Worm (Caenorhabditis elegans) whole organism, mixed stage, embryonic: ENCODE data around the gene C25F9.14.

Source experiments
- M03D4.4 ChIP-seq: sonication (generic microtip); optimal IDR thresholded peaks from 2 replicates; lab custom pipeline; 2017; ENCODE audit warnings: mild to moderate bottlenecking, missing genetic modification characterization, missing compliant biosample characterization
- bed-3 ChIP-seq: fragments of 200-800 bp; sonication (Bioruptor generic); optimal IDR thresholded peaks from 3 replicates; lab custom pipeline; 2018; ENCODE audit warnings: mild to moderate bottlenecking, missing genetic modification characterization, moderate library complexity, missing compliant biosample characterization
- blmp-1 ChIP-seq: fragments of 150-350 bp; optimal IDR thresholded peaks from 2 replicates; lab custom pipeline; 2014; ENCODE audit warnings: missing biosample characterization, missing genetic modification characterization
- ceh-39 ChIP-seq: fragments of 150-350 bp; optimal IDR thresholded peaks from 2 replicates; lab custom pipeline; 2014; ENCODE audit warnings: missing biosample characterization, missing genetic modification characterization
- ceh-43 ChIP-seq: fragments of 200-800 bp; sonication (Bioruptor generic); optimal IDR thresholded peaks from 2 replicates; lab custom pipeline; 2018; ENCODE audit warnings: mild to moderate bottlenecking, missing genetic modification characterization, moderate library complexity, missing compliant biosample characterization
- ceh-83 ChIP-seq: fragments of 200-800 bp; sonication (Bioruptor generic); optimal IDR thresholded peaks from 2 replicates; lab custom pipeline; 2018; ENCODE audit warnings: mild to moderate bottlenecking, missing genetic modification characterization, missing compliant biosample characterization
- ces-1 ChIP-seq: fragments of 150-350 bp; optimal IDR thresholded peaks from 2 replicates; lab custom pipeline; 2014; ENCODE audit warnings: missing biosample characterization, missing genetic modification reagents, missing genetic modification characterization
- cnd-1 ChIP-seq: fragments of 200-800 bp; sonication (Bioruptor generic); optimal IDR thresholded peaks from 2 replicates; lab custom pipeline; 2018; ENCODE audit warnings: mild to moderate bottlenecking, missing genetic modification characterization, missing compliant biosample characterization
- drap-1 ChIP-seq: fragments of 200-800 bp; sonication (Bioruptor generic); optimal IDR thresholded peaks from 3 replicates; lab custom pipeline; 2018; ENCODE audit warnings: mild to moderate bottlenecking, missing genetic modification characterization, missing compliant biosample characterization
- elt-1 ChIP-seq: sonication (generic microtip); optimal IDR thresholded peaks from 2 replicates; lab custom pipeline; 2017; ENCODE audit warnings: missing genetic modification characterization, mild to moderate bottlenecking, missing compliant biosample characterization, antibody characterized with exemption, moderate library complexity, borderline replicate concordance; ENCODE audit not compliant: insufficient read depth
- flh-1 ChIP-seq: fragments of 200-800 bp; sonication (Bioruptor generic); optimal IDR thresholded peaks from 2 replicates; lab custom pipeline; 2018; ENCODE audit warnings: mild to moderate bottlenecking, missing genetic modification characterization, moderate library complexity, missing compliant biosample characterization
- ham-2 ChIP-seq: fragments of 200-800 bp; sonication (Bioruptor generic); optimal IDR thresholded peaks from 2 replicates; lab custom pipeline; 2018; ENCODE audit warnings: mild to moderate bottlenecking, missing genetic modification characterization, missing compliant biosample characterization
- hlh-1 ChIP-seq: fragments of 150-350 bp; optimal IDR thresholded peaks from 2 replicates; lab custom pipeline; 2014; ENCODE audit warnings: missing biosample characterization, missing genetic modification reagents, missing genetic modification characterization
- lin-13 ChIP-seq: fragments of 150-350 bp; optimal IDR thresholded peaks from 2 replicates; lab custom pipeline; 2014; ENCODE audit warnings: missing biosample characterization, missing genetic modification characterization
- lin-32 ChIP-seq: fragments of 200-800 bp; sonication (Bioruptor generic); optimal IDR thresholded peaks from 2 replicates; lab custom pipeline; 2018; ENCODE audit warnings: mild to moderate bottlenecking, missing genetic modification characterization, missing compliant biosample characterization
- lsy-2 ChIP-seq: fragments of 150-350 bp; optimal IDR thresholded peaks from 2 replicates; lab custom pipeline; 2014; ENCODE audit warnings: missing biosample characterization, missing genetic modification characterization
- mab-5 ChIP-seq: fragments of 150-350 bp; optimal IDR thresholded peaks from 2 replicates; lab custom pipeline; 2014; ENCODE audit warnings: missing biosample characterization, missing genetic modification characterization
- mep-1 ChIP-seq: fragments of 150-350 bp; optimal IDR thresholded peaks from 2 replicates; lab custom pipeline; 2017; ENCODE audit warnings: missing biosample characterization, missing genetic modification reagents, missing genetic modification characterization, inconsistent platforms
- nhr-12 ChIP-seq: fragments of 150-350 bp; optimal IDR thresholded peaks from 2 replicates; lab custom pipeline; 2014; ENCODE audit warnings: missing biosample characterization, missing genetic modification characterization
- nhr-237 ChIP-seq: fragments of 150-350 bp; optimal IDR thresholded peaks from 2 replicates; lab custom pipeline; 2014; ENCODE audit warnings: missing biosample characterization, missing genetic modification characterization
- nhr-76 ChIP-seq: sonication (generic microtip); optimal IDR thresholded peaks from 2 replicates; lab custom pipeline; 2017; ENCODE audit warnings: missing biosample characterization, missing genetic modification characterization
- pha-4 ChIP-seq: fragments of 150-350 bp; optimal IDR thresholded peaks from 2 replicates; lab custom pipeline; 2018; ENCODE audit warnings: missing biosample characterization, missing genetic modification reagents, missing genetic modification characterization
- sem-2 ChIP-seq: fragments of 200-800 bp; sonication (Bioruptor generic); optimal IDR thresholded peaks from 2 replicates; lab custom pipeline; 2018; ENCODE audit warnings: mild to moderate bottlenecking, missing genetic modification characterization, missing compliant biosample characterization
- snpc-4 ChIP-seq: fragments of 150-350 bp; optimal IDR thresholded peaks from 2 replicates; lab custom pipeline; 2014; ENCODE audit warnings: missing biosample characterization, missing genetic modification characterization
- sptf-1 ChIP-seq: sonication (generic microtip); optimal IDR thresholded peaks from 2 replicates; lab custom pipeline; 2017; ENCODE audit warnings: mild to moderate bottlenecking, missing genetic modification characterization, moderate library complexity, missing compliant biosample characterization
- tbx-8 ChIP-seq: fragments of 200-800 bp; sonication (Bioruptor generic); optimal IDR thresholded peaks from 2 replicates; lab custom pipeline; 2018; ENCODE audit warnings: mild to moderate bottlenecking, missing genetic modification characterization, moderate library complexity, missing compliant biosample characterization
- unc-120 ChIP-seq: sonication (generic microtip); optimal IDR thresholded peaks from 2 replicates; lab custom pipeline; 2017; ENCODE audit warnings: missing genetic modification characterization, missing compliant biosample characterization; ENCODE audit not compliant: poor library complexity, severe bottlenecking
- unc-39 ChIP-seq: fragments of 150-350 bp; optimal IDR thresholded peaks from 2 replicates; lab custom pipeline; 2014; ENCODE audit warnings: missing biosample characterization, missing genetic modification characterization
- unc-62 ChIP-seq: fragments of 150-350 bp; optimal IDR thresholded peaks from 2 replicates; lab custom pipeline; 2014; ENCODE audit warnings: missing biosample characterization, missing genetic modification reagents, missing genetic modification characterization
- zip-8 ChIP-seq: fragments of 150-350 bp; optimal IDR thresholded peaks from 2 replicates; lab custom pipeline; 2014; ENCODE audit warnings: missing biosample characterization, missing genetic modification characterization

The C25F9.14 gene

DNA sequence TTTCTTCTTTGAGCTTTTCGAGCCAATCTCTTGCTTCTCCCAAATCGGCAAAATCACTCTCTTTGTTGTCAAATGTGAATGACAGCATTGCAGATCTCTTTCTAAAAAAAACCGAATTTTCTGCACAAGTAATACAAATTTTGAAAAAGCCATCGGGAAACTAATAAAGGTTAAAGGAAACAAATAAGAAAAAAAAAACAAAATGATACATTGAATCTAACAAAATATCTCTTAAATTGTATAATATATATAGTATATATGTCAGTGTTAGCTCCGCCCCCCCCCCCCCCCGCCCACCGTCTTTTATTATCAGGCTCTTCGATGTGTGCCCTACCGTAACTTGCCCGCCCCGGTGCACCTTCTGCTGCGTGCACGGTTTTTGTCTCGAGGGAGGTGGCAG, 3.3 kb upstream of the C25F9.14 start, which contains the start of gene C25F9.11:
C25F9.11 (minus strand) TSS at position 101 of the 400 bp plus-strand sequence.
- no peak for TF ChIP-seq lin-13 (tag; lab: Kevin White, UChicago)
- TF ChIP-seq cnd-1 (tag; lab: Kevin White, UChicago), result no peak
- TF ChIP-seq pha-4 (tag; lab: Kevin White, UChicago), result no peak
- TF ChIP-seq mep-1 (tag; lab: Kevin White, UChicago), result no peak
- no peak for TF ChIP-seq drap-1
- no peak for TF ChIP-seq blmp-1
- TF ChIP-seq ceh-39 (tag; lab: Kevin White, UChicago), result no peak
- no peak for TF ChIP-seq ces-1 (GFP tag; lab: Kevin White, UChicago)
- TF ChIP-seq sem-2 (GFP tag; lab: Kevin White, UChicago), result no peak
- no peak for TF ChIP-seq nhr-12
- TF ChIP-seq unc-39, result no peak
- no peak for TF ChIP-seq ceh-43 (GFP tag; lab: Kevin White, UChicago)
- no peak for TF ChIP-seq nhr-237 (tag; lab: Kevin White, UChicago)
- TF ChIP-seq snpc-4 (tag; lab: Kevin White, UChicago), result no peak
- no peak for TF ChIP-seq tbx-8 (GFP tag; lab: Kevin White, UChicago)
- no peak for TF ChIP-seq flh-1
- no peak for TF ChIP-seq sptf-1
- TF ChIP-seq lsy-2 (tag; lab: Kevin White, UChicago), result no peak
- TF ChIP-seq, all 35 proteins: peak for 0

DNA sequence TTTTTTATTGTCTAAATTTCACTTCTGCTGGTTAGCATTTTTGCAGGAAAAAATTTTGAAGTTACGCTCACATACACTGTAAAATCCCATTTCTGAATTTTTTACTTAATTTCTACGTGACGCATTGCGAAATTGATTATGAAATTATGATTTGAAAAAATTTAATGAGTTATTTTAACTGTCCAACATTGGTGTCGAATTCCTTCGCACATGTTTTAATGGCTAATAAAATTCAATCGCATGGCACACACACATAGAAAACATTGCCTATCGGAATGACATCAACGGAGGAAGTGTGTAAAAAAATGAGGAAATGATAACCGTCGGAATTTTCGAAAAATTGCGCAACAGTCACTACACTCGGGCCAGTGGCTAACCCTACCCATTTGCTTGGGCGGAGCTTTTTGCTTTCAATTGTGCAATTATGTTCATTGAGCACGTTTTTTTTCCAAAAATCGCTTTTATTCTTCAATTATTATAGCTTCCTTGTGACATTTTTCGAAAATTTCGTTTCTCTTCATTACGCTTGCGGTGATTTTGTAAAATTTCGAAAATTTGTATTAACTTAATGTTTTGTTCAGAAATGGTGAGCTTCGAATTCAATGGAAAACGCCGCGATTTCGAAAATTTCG, 2.4 kb upstream of the C25F9.14 start, which contains the start of gene C25F9.16:
C25F9.16 (plus strand) TSS at position 582 of the 632 bp plus-strand sequence.
- TF ChIP-seq zip-8, result peak; percentile 29
- no peak for TF ChIP-seq lsy-2 (tag; lab: Kevin White, UChicago)
- TF ChIP-seq M03D4.4 (tag; lab: Kevin White, UChicago), result no peak
- TF ChIP-seq, all 35 proteins: peak for 1

DNA sequence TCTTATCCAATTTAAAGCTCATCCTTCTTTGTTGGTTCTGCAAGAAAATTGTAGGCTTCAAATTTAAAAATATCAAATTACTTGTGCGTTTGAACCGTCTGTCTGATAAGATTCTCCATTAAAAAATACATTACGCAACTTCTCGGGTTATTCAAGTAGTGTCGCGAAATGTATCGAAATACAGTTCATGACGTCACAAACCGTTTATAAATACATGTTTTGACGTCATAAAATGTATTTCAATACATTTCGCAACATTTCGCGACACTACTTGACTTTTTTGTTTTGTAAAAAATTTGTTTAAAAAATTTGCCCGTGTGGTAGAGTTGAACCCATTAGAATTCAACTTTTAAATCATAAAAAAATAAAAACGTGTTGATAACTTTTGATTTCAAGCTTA, 7.3 kb downstream of the C25F9.14 start:
- peak; percentile 76 for TF ChIP-seq zip-8
- TF ChIP-seq ceh-43 (GFP tag; lab: Kevin White, UChicago), result no peak
- TF ChIP-seq unc-120 (tag; lab: Kevin White, UChicago), result no peak

DNA sequence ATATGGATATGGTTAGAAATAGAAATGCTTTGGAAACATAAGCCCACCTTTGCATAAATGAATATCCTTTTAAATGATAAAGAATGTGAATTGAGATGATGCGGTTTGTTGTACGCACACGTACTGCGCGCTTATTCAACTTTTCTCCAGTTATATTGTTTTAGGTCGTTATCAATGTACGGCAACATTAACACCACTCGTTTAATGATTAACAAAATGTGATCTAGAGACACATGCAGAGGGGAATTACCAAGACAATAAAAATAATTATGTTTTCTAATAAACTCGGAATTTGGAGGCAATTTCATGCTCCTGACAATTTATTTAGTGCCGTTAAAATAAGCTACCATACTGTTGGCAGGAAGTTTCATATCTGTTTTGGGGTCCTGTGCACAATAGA, 9.2 kb downstream of the C25F9.14 start, which contains the start of gene M04C3.1:
M04C3.1 (minus strand) TSS at position 164 of the 400 bp plus-strand sequence.
- TF ChIP-seq blmp-1 (no peak), nhr-237 (tag; lab: Kevin White, UChicago) (no peak), elt-1 (tag; lab: Kevin White, UChicago) (no peak), M03D4.4 (tag; lab: Kevin White, UChicago) (no peak), hlh-1 (tag; lab: Kevin White, UChicago) (no peak), mab-5 (no peak), pha-4 (tag; lab: Kevin White, UChicago) (no peak), ham-2 (no peak), zip-8 (no peak), unc-120 (tag; lab: Kevin White, UChicago) (no peak), unc-39 (no peak), flh-1 (no peak), ceh-83 (GFP tag; lab: Kevin White, UChicago) (no peak), drap-1 (no peak)

DNA sequence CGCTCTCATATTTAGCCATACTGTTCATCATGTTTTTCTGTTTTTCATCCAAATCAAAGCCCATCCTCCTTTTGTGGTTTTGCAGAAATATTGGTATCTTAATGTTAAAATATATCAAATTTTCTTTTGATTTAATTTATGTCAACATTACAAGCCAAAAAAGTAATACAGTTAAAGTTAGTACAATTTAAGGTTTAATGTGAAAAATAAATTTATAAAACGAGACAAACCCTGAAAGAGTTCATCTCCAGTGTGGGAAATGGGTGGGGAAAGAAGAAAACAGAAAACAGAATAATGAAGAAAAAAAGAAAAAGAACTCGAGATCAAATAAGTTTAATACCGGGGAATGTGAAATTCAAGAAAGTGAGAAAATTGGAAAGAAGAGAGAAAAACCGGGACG, 12.5 kb downstream of the C25F9.14 start, which contains the start of gene M04C3.2:
M04C3.2 (minus strand) TSS at position 101 of the 400 bp plus-strand sequence.
- TF ChIP-seq mab-5 (no peak), nhr-12 (no peak), unc-62 (GFP tag; lab: Kevin White, UChicago) (no peak), lin-32 (no peak), ces-1 (GFP tag; lab: Kevin White, UChicago) (no peak), nhr-76 (tag; lab: Kevin White, UChicago) (no peak), ceh-83 (GFP tag; lab: Kevin White, UChicago) (no peak), tbx-8 (GFP tag; lab: Kevin White, UChicago) (no peak), sem-2 (GFP tag; lab: Kevin White, UChicago) (no peak), pha-4 (tag; lab: Kevin White, UChicago) (no peak), ham-2 (no peak), bed-3 (GFP tag; lab: Kevin White, UChicago) (no peak), ceh-39 (tag; lab: Kevin White, UChicago) (no peak), mep-1 (tag; lab: Kevin White, UChicago) (no peak), hlh-1 (tag; lab: Kevin White, UChicago) (no peak), M03D4.4 (tag; lab: Kevin White, UChicago) (no peak), elt-1 (tag; lab: Kevin White, UChicago) (no peak)
- TF ChIP-seq, all 35 proteins: peak for 0
